Fruit fly (Drosophila melanogaster): ENCODE data around the gene CG3337.

DNA sequence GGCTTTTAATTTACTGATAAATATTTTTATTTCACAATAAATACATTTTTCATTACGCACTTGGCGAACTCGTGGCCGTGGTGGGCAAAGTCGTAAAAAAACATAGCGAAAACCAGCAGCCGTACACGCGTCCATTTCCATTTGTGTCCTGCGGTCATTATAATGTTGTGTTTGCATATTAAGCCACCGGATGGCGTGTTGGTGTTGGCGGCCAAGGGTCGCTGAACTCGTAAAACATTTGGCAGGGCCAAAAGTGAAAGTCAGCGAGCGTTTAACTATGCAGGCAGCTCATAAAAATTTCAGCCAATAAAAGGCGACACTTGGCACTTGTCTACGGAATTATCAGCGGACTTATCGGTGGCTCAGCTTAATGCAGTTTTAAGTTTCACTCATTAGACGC, 29.1 kb upstream of the CG3337 start:
- TF ChIP-seq CG11762 (GFP tag; optimal IDR thresholded peaks at IDR 0.05; ENCODE audit: insufficient read depth) (no peak), CG8319 (GFP tag; optimal IDR thresholded peaks at IDR 0.05) (no peak), Sox15 (GFP tag; optimal IDR thresholded peaks at IDR 0.05) (no peak), CG15336 (GFP tag; IDR thresholded peaks at IDR 0.05) (no peak), CG9139 (GFP tag; optimal IDR thresholded peaks at IDR 0.05) (no peak)
